Fruit fly (Drosophila melanogaster) whole organism, prepupa: ENCODE data around the gene CG2839.

ENCODE experiments used
- Blimp-1 ChIP-seq: fragments of 200-800 bp; sonication (Bioruptor generic); optimal IDR thresholded peaks from 3 replicates; lab custom pipeline; 2017; ENCODE audit warnings: missing biosample characterization, missing genetic modification characterization, mild to moderate bottlenecking, moderate library complexity, missing genetic modification reagents
- CG10631 ChIP-seq: fragments of 200-800 bp; sonication (Bioruptor generic); optimal IDR thresholded peaks from 2 replicates; lab custom pipeline; 2016; ENCODE audit warnings: missing biosample characterization, missing genetic modification characterization
- CG11294 ChIP-seq: fragments of 200-800 bp; sonication (Bioruptor generic); IDR thresholded peaks from 2 replicates; pipeline ENCODE4 v1.3.6; 2022; ENCODE audit warnings: missing biosample characterization, missing genetic modification characterization
- CG11762 ChIP-seq: fragments of 200-800 bp; sonication (Bioruptor generic); optimal IDR thresholded peaks from 3 replicates; lab custom pipeline; 2016; ENCODE audit warnings: missing biosample characterization, missing genetic modification characterization; ENCODE audit not compliant: insufficient read depth
- CG11902 ChIP-seq: fragments of 200-800 bp; sonication (Bioruptor generic); optimal IDR thresholded peaks from 3 replicates; lab custom pipeline; 2016; ENCODE audit warnings: missing biosample characterization, missing genetic modification characterization
- CG15336 ChIP-seq: fragments of 200-800 bp; sonication (Bioruptor generic); IDR thresholded peaks from 2 replicates; pipeline ENCODE4 v1.3.6; 2022; ENCODE audit warnings: missing biosample characterization, missing genetic modification characterization
- CG1621 ChIP-seq: fragments of 200-800 bp; sonication (Bioruptor generic); optimal IDR thresholded peaks from 3 replicates; lab custom pipeline; 2018; ENCODE audit warnings: missing biosample characterization, mild to moderate bottlenecking, missing genetic modification characterization
- CG16779 ChIP-seq: fragments of 200-800 bp; sonication (Bioruptor generic); optimal IDR thresholded peaks from 3 replicates; lab custom pipeline; 2017; ENCODE audit warnings: missing biosample characterization, mild to moderate bottlenecking, missing genetic modification characterization
- CG3032 ChIP-seq: fragments of 200-800 bp; optimal IDR thresholded peaks from 2 replicates; lab custom pipeline; 2019; ENCODE audit warnings: missing biosample characterization, mild to moderate bottlenecking, missing genetic modification characterization, moderate library complexity
- CG31627 ChIP-seq: fragments of 200-800 bp; sonication (Bioruptor generic); optimal IDR thresholded peaks from 3 replicates; lab custom pipeline; 2016; ENCODE audit warnings: missing biosample characterization, missing genetic modification characterization
- CG32006 ChIP-seq: fragments of 200-800 bp; sonication (Bioruptor generic); optimal IDR thresholded peaks from 3 replicates; lab custom pipeline; 2017; ENCODE audit warnings: missing biosample characterization, mild to moderate bottlenecking, missing genetic modification characterization
- CG34406 ChIP-seq: fragments of 200-800 bp; sonication (Bioruptor generic); optimal IDR thresholded peaks from 3 replicates; lab custom pipeline; 2016; ENCODE audit warnings: missing biosample characterization, missing genetic modification characterization
- CG3919 ChIP-seq: fragments of 200-800 bp; sonication (Bioruptor generic); optimal IDR thresholded peaks from 3 replicates; lab custom pipeline; 2016; ENCODE audit warnings: missing biosample characterization, missing genetic modification characterization
- CG4318 ChIP-seq: fragments of 200-800 bp; sonication (Bioruptor generic); optimal IDR thresholded peaks from 3 replicates; lab custom pipeline; 2017; ENCODE audit warnings: missing biosample characterization, mild to moderate bottlenecking, missing genetic modification characterization
- CG6163 ChIP-seq: fragments of 200-800 bp; sonication (Bioruptor generic); IDR thresholded peaks from 3 replicates; pipeline ENCODE4 v1.3.6; 2022; ENCODE audit warnings: missing biosample characterization, missing genetic modification characterization
- CG6276 ChIP-seq: fragments of 200-800 bp; sonication (Bioruptor generic); optimal IDR thresholded peaks from 2 replicates; lab custom pipeline; 2017; ENCODE audit warnings: missing biosample characterization, mild to moderate bottlenecking, missing genetic modification characterization
- CG6792 ChIP-seq: fragments of 200-800 bp; sonication (Bioruptor generic); optimal IDR thresholded peaks from 3 replicates; lab custom pipeline; 2016; ENCODE audit warnings: missing biosample characterization, missing genetic modification characterization
- CG6808 ChIP-seq: fragments of 200-800 bp; sonication (Bioruptor generic); optimal IDR thresholded peaks from 3 replicates; lab custom pipeline; 2017; ENCODE audit warnings: missing biosample characterization, missing genetic modification characterization, mild to moderate bottlenecking, moderate library complexity, missing genetic modification reagents
- CG6854 ChIP-seq: fragments of 200-800 bp; sonication (Bioruptor generic); optimal IDR thresholded peaks from 2 replicates; lab custom pipeline; 2017; ENCODE audit warnings: missing biosample characterization, mild to moderate bottlenecking, missing genetic modification characterization
- CG8119 ChIP-seq: fragments of 200-800 bp; sonication (Bioruptor generic); IDR thresholded peaks from 3 replicates; pipeline ENCODE4 v1.3.6; 2022; ENCODE audit warnings: missing biosample characterization, missing genetic modification characterization
- CG8632 ChIP-seq: fragments of 200-800 bp; sonication (Bioruptor generic); optimal IDR thresholded peaks from 3 replicates; lab custom pipeline; 2016; ENCODE audit warnings: missing biosample characterization, missing genetic modification characterization
- CG9139 ChIP-seq: fragments of 200-800 bp; sonication (Bioruptor generic); optimal IDR thresholded peaks from 3 replicates; lab custom pipeline; 2017; ENCODE audit warnings: missing biosample characterization, mild to moderate bottlenecking, missing genetic modification characterization
- Eip78C ChIP-seq: fragments of 200-800 bp; sonication (Bioruptor generic); peaks from one replicate; lab custom pipeline; 2016; ENCODE audit warnings: missing biosample characterization, missing genetic modification characterization
- Eip93F ChIP-seq: fragments of 200-800 bp; sonication (Bioruptor generic); optimal IDR thresholded peaks from 2 replicates; lab custom pipeline; 2016; ENCODE audit warnings: missing biosample characterization, mild to moderate bottlenecking, missing genetic modification characterization
- Ets21C ChIP-seq: fragments of 200-800 bp; sonication (Bioruptor generic); optimal IDR thresholded peaks from 3 replicates; lab custom pipeline; 2016; ENCODE audit warnings: missing biosample characterization, missing genetic modification characterization
- Ets96B ChIP-seq: fragments of 200-800 bp; optimal IDR thresholded peaks from 2 replicates; lab custom pipeline; 2019; ENCODE audit warnings: missing biosample characterization, mild to moderate bottlenecking, missing genetic modification characterization, moderate library complexity
- Gug ChIP-seq: fragments of 200-800 bp; sonication (Bioruptor generic); IDR thresholded peaks from 2 replicates; pipeline ENCODE4 v1.3.6; 2022; ENCODE audit warnings: missing biosample characterization, missing genetic modification characterization
- Hr39 ChIP-seq: fragments of 200-800 bp; sonication (Bioruptor generic); optimal IDR thresholded peaks from 2 replicates; lab custom pipeline; 2016; ENCODE audit warnings: missing biosample characterization, missing genetic modification characterization
- Hr4 ChIP-seq: fragments of 200-800 bp; sonication (Bioruptor generic); optimal IDR thresholded peaks from 3 replicates; lab custom pipeline; 2016; ENCODE audit warnings: missing biosample characterization, missing genetic modification characterization
- Lpt ChIP-seq: fragments of 200-800 bp; sonication (Bioruptor generic); optimal IDR thresholded peaks from 3 replicates; lab custom pipeline; 2016; ENCODE audit warnings: missing biosample characterization, missing genetic modification characterization
- OdsH ChIP-seq: fragments of 200-800 bp; sonication (Bioruptor generic); optimal IDR thresholded peaks from 3 replicates; lab custom pipeline; 2016; ENCODE audit warnings: missing biosample characterization, missing genetic modification characterization
- Sox14 ChIP-seq: fragments of 200-800 bp; sonication (Bioruptor generic); optimal IDR thresholded peaks from 3 replicates; lab custom pipeline; 2016; ENCODE audit warnings: missing biosample characterization, missing genetic modification characterization
- Sox15 ChIP-seq: fragments of 200-800 bp; sonication (Bioruptor generic); optimal IDR thresholded peaks from 3 replicates; lab custom pipeline; 2016; ENCODE audit warnings: missing biosample characterization, missing genetic modification characterization
- achi ChIP-seq: fragments of 200-800 bp; sonication (Bioruptor generic); optimal IDR thresholded peaks from 3 replicates; lab custom pipeline; 2016; ENCODE audit warnings: missing biosample characterization, missing genetic modification characterization
- acj6 ChIP-seq: fragments of 200-800 bp; sonication (Bioruptor generic); optimal IDR thresholded peaks from 3 replicates; lab custom pipeline; 2016; ENCODE audit warnings: missing biosample characterization, missing genetic modification characterization
- cyc ChIP-seq: fragments of 200-800 bp; sonication (Bioruptor generic); optimal IDR thresholded peaks from 3 replicates; lab custom pipeline; 2016; ENCODE audit warnings: missing biosample characterization, missing genetic modification characterization
- dsx ChIP-seq: fragments of 200-800 bp; optimal IDR thresholded peaks from 3 replicates; lab custom pipeline; 2019; ENCODE audit warnings: missing biosample characterization, mild to moderate bottlenecking, missing genetic modification characterization, moderate library complexity; ENCODE audit not compliant: poor library complexity, severe bottlenecking
- eg ChIP-seq: fragments of 200-800 bp; sonication (Bioruptor generic); IDR thresholded peaks from 3 replicates; pipeline ENCODE4 v1.3.6; 2022; ENCODE audit warnings: missing biosample characterization, missing genetic modification characterization
- esn ChIP-seq: fragments of 200-800 bp; sonication (Bioruptor generic); optimal IDR thresholded peaks from 2 replicates; lab custom pipeline; 2016; ENCODE audit warnings: missing biosample characterization, mild to moderate bottlenecking, missing genetic modification characterization, moderate library complexity
- fd85E ChIP-seq: fragments of 200-800 bp; sonication (Bioruptor generic); optimal IDR thresholded peaks from 3 replicates; lab custom pipeline; 2016; ENCODE audit warnings: missing biosample characterization, missing genetic modification characterization
- fkh ChIP-seq: fragments of 200-800 bp; sonication (Bioruptor generic); optimal IDR thresholded peaks from 3 replicates; lab custom pipeline; 2017; ENCODE audit warnings: missing biosample characterization, mild to moderate bottlenecking, missing genetic modification characterization, moderate library complexity
- net ChIP-seq: fragments of 200-800 bp; sonication (Bioruptor generic); optimal IDR thresholded peaks from 3 replicates; lab custom pipeline; 2016; ENCODE audit warnings: missing biosample characterization, missing genetic modification characterization
- pdm3 ChIP-seq: fragments of 200-800 bp; sonication (Bioruptor generic); optimal IDR thresholded peaks from 3 replicates; lab custom pipeline; 2016; ENCODE audit warnings: missing biosample characterization, missing genetic modification characterization
- spab ChIP-seq: fragments of 200-800 bp; sonication (Bioruptor generic); optimal IDR thresholded peaks from 2 replicates; lab custom pipeline; 2017; ENCODE audit warnings: missing biosample characterization, mild to moderate bottlenecking, missing genetic modification characterization, missing genetic modification reagents
- ss ChIP-seq, 2 experiments: fragments of 200-800 bp; sonication (Bioruptor generic); optimal IDR thresholded peaks; 2 replicates in 1 of 2; 3 replicates in 1 of 2; lab custom pipeline; 2017 to 2018; ENCODE audit warnings: mild to moderate bottlenecking in 2 of 2, missing biosample characterization in 2 of 2, missing genetic modification characterization in 2 of 2, moderate library complexity in 1 of 2
- svp ChIP-seq: fragments of 200-800 bp; sonication (Bioruptor generic); peaks from one replicate; lab custom pipeline; 2016; ENCODE audit warnings: missing biosample characterization, missing genetic modification characterization
- vri ChIP-seq: fragments of 200-800 bp; sonication (Bioruptor generic); optimal IDR thresholded peaks from 3 replicates; lab custom pipeline; 2016; ENCODE audit warnings: missing biosample characterization, mild to moderate bottlenecking, missing genetic modification characterization

CG2839 gene

DNA sequence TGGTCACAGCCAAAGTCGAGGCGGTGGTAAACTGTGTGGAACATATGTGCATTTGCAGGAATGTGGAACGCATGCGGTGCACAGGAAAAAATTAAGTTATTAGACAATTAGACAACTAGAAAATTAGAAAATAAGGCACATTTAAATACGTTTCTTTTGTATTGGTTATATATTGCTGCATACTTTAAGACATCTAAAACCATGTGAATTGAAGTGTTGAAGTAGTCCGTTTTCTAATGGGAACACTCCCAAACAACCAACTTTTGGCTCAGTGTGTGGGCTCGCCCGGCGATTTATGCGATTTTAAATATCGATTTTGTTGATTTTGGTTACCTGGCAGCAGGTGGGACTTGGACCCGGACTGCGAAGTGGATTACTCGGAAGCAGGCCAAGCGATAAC, 38.9 kb downstream of the CG2839 start (continued):
- TF ChIP-seq CG11762 (no peak), vri (GFP tag; lab: Kevin White, UChicago) (no peak), eg (GFP tag; lab: Robert Waterston, UW) (peak; percentile 85), spab (GFP tag; lab: Kevin White, UChicago) (no peak), svp (GFP tag; lab: Kevin White, UChicago) (peak; percentile 62), Gug (peak; percentile 53; the same call in 1 of the 2 replicates), CG4318 (peak; percentile 63), CG3919 (no peak), Hr39 (GFP tag; lab: Kevin White, UChicago) (peak; percentile 49), fkh (GFP tag; lab: Kevin White, UChicago) (no peak), CG6276 (peak; percentile 80), CG16779 (tag; lab: Kevin White, UChicago) (no peak), CG8119 (GFP tag; lab: Robert Waterston, UW) (peak; percentile 88), pdm3 (peak; percentile 56)

DNA sequence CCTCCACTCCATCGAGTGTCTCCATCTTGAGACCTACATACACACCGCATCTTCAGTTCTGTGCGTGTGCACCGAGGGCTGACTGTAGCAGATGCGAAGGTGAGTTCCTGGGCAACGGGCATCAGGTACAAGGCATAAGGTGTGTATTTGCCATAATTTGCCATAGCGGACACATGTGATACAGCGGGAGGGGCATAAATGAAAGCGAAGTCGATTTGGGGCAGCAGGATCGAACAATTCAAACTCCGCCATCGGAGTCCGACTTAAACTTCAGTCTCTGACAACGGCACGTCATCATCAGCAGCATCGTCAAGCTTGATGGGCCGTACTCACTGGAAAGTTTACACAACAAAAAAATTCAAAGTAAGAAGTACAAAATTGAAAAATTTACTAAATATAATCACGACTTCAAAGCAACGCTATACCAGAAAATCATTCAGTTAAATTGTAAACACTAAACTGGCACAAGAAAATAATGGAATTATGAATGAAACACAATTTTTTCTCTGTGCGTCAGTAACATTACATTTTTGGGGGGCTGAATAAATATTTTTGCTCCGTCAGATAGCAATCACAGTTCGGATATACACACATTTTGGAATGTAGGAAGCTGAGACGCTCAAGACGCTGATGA, 43.6 kb downstream of the CG2839 start:
- TF ChIP-seq CG11762 (peak; percentile 65), achi (GFP tag; lab: Kevin White, UChicago) (peak; percentile 70), CG32006 (GFP tag; lab: Kevin White, UChicago) (peak; percentile 49), CG4318 (peak; percentile 2), Hr4 (GFP tag; lab: Kevin White, UChicago) (peak; percentile 46), CG1621 (tag; lab: Kevin White, UChicago) (peak; percentile 71), Hr39 (GFP tag; lab: Kevin White, UChicago) (peak; percentile 88), dsx (GFP tag; lab: Kevin White, UChicago) (peak; percentile 73), Eip78C (GFP tag; lab: Kevin White, UChicago) (peak; percentile 98), Sox15 (GFP tag; lab: Kevin White, UChicago) (peak; percentile 68), CG31627 (peak; percentile 89), Blimp-1 (GFP tag; lab: Kevin White, UChicago) (peak; percentile 92), Eip93F (GFP tag; lab: Kevin White, UChicago) (peak; percentile 42), CG16779 (tag; lab: Kevin White, UChicago) (no peak), CG3032 (tag; lab: Kevin White, UChicago) (peak; percentile 83), OdsH (peak; percentile 74), esn (peak; percentile 91), CG10631 (peak; percentile 74), vri (GFP tag; lab: Kevin White, UChicago) (peak; percentile 71), CG11902 (GFP tag; lab: Kevin White, UChicago) (peak; percentile 78), acj6 (GFP tag; lab: Kevin White, UChicago) (peak; percentile 82), ss (GFP tag; optimal IDR thresholded peaks at IDR 0.05; lab: Kevin White, UChicago) (peak; percentile 59 to 78), Ets96B (tag; lab: Kevin White, UChicago) (peak; percentile 78), Lpt (peak; percentile 2), spab (GFP tag; lab: Kevin White, UChicago) (peak; percentile 77), CG15336 (GFP tag; lab: Robert Waterston, UW) (peak; percentile 27; the same call in 1 of the 2 replicates), net (GFP tag; lab: Kevin White, UChicago) (peak; percentile 68), CG6792 (GFP tag; lab: Kevin White, UChicago) (peak; percentile 77), svp (GFP tag; lab: Kevin White, UChicago) (peak; percentile 94), cyc (peak; percentile 89), CG6808 (peak; percentile 81), Sox14 (GFP tag; lab: Kevin White, UChicago) (peak; percentile 75), CG11294 (no peak), CG6163 (GFP tag; lab: Robert Waterston, UW) (peak; percentile 74; the same call in 2 of the 3 replicates), CG9139 (GFP tag; lab: Kevin White, UChicago) (no peak), CG6276 (no peak), fkh (GFP tag; lab: Kevin White, UChicago) (no peak), Gug (no peak), fd85E (peak; percentile 49), Ets21C (GFP tag; lab: Kevin White, UChicago) (peak; percentile 75), CG8632 (peak; percentile 86), eg (GFP tag; lab: Robert Waterston, UW) (no peak), CG6854 (GFP tag; lab: Kevin White, UChicago) (peak; percentile 62), CG34406 (peak; percentile 84), pdm3 (peak; percentile 75)
